Worm (Caenorhabditis elegans): ENCODE results near the gene fbxa-90.

Gene fbxa-90

DNA sequence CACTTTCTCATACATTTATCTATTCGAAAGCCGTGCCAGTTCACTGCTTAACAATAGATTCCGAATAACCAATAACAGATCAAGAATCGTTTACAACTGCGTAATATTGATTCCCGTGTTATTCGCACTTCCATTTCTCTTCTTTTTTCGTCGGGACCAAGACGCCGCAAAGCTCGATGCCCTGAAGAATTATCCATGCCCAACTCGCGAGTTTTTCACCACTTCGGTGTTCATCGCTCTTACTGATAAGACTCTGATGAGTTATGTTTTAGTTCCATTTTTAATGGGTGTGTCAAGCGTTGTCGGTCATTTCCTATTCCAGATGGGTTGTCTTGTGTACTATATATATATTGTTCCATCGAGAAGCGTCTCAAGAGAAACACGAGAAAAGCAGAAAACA, 6.7 kb downstream of the fbxa-90 start:
- TF ChIP-seq hmg-1.2 (GFP tag; IDR thresholded peaks at IDR 0.05) (no peak), ets-4 (GFP tag; optimal IDR thresholded peaks at IDR 0.05) (no peak), F39B2.1 (GFP tag; IDR thresholded peaks at IDR 0.05) (no peak), lin-54 (GFP tag; optimal IDR thresholded peaks at IDR 0.05) (no peak), K12H6.12 (tag; optimal IDR thresholded peaks at IDR 0.05) (no peak), lsy-27 (tag; optimal IDR thresholded peaks at IDR 0.05; ENCODE audit: borderline replicate concordance, insufficient read depth) (no peak), ZK185.1 (tag; optimal IDR thresholded peaks at IDR 0.05; ENCODE audit: poor library complexity, severe bottlenecking) (no peak), B0035.1 (tag; optimal IDR thresholded peaks at IDR 0.05) (no peak), ceh-91 (GFP tag; IDR thresholded peaks at IDR 0.05) (no peak), pbrm-1 (GFP tag; IDR thresholded peaks at IDR 0.05) (no peak)

DNA sequence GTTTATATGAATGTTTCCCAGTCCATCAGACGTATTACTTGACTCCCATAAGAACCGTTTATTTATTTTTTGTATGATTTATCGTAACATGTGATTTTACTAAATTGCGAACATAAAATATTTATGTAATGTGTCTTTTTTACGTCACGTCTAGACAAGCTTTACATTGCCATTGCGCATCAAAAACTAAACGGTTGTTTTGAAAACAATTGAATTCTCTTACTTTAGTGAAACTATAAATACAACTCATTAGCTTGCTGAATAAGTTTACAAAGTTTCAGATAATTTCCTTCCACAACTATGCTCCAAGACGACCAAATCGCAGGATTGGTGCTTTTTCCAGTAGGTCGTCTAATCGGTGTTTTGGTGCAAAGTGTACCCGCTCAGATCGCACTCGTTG, 8.3 kb downstream of the fbxa-90 start, which contains the start of gene srx-54:
Gene srx-54, plus strand, starts transcription at position 301 of the 400 bp plus-strand sequence.
- no peak for TF ChIP-seq K12H6.12 (tag; optimal IDR thresholded peaks at IDR 0.05)
- TF ChIP-seq ztf-3 (GFP tag; optimal IDR thresholded peaks at IDR 0.05), result no peak
- TF ChIP-seq hlh-12 (tag; optimal IDR thresholded peaks at IDR 0.05), result no peak
- no peak for TF ChIP-seq atf-7 (tag; optimal IDR thresholded peaks at IDR 0.05)
- TF ChIP-seq xnd-1 (tag; optimal IDR thresholded peaks at IDR 0.05), result no peak
- no peak for TF ChIP-seq B0261.1 (tag; optimal IDR thresholded peaks at IDR 0.05)
- TF ChIP-seq ets-4 (GFP tag; optimal IDR thresholded peaks at IDR 0.05), result no peak

DNA sequence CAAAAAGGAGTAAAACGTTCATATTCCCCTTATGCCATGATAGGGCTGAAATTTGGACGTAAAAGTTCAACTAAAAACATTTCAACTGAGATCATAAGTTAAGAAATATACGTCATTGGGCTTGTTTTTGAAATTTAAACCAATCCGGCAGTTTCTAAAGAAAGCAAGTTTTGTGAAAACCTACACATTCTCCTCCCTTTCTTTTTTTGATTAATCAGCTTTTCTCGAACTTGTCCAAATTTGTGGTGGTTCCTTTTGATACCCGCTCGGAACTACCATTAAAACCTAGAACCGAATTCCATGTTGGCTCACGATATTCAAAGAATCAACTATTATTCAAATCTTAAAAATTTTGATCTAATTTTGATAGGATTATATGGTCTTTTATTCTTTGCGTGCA, 13.8 kb downstream of the fbxa-90 start, which contains the start of gene srz-54:
Gene srz-54, plus strand, starts transcription at position 301 of the 400 bp plus-strand sequence.
- TF ChIP-seq B0336.3 (GFP tag; IDR thresholded peaks at IDR 0.05) (no peak), nhr-90 (tag; optimal IDR thresholded peaks at IDR 0.05) (no peak), lag-1 (GFP tag; IDR thresholded peaks at IDR 0.05) (no peak), lin-54 (GFP tag; optimal IDR thresholded peaks at IDR 0.05) (no peak)

DNA sequence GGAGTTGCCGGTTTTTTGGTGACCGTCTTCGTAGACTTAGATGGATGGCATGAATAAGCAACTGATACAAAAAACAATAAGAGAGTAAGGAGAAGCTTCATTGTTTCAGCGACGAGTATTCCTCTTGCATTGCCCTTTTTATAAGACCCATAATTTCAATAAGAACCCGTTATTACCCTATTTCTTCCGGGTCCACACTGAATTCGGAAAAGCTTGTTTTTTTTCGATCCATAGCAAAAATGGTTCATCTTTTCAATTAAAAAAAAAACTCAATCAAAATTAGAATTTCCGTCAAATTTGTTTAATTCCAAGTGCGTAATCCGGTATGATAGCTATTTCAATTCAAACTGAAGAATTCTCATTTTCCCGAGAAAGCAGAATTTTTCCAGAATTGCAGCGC, 20.4 kb downstream of the fbxa-90 start, which contains the start of gene Y102A5C.40:
Gene Y102A5C.40, minus strand, starts transcription at position 101 of the 400 bp plus-strand sequence.
- no peak for TF ChIP-seq unc-62 (GFP tag; optimal IDR thresholded peaks at IDR 0.05)
- TF ChIP-seq snpc-4 (GFP tag; optimal IDR thresholded peaks at IDR 0.05), result no peak
- TF ChIP-seq snpc-4 (tag; optimal IDR thresholded peaks at IDR 0.05), result no peak
- TF ChIP-seq ceh-40 (GFP tag; IDR thresholded peaks at IDR 0.05), result no peak
- TF ChIP-seq nfyb-1 (GFP tag; IDR thresholded peaks at IDR 0.05), result no peak
- TF ChIP-seq F57A8.1 (GFP tag; optimal IDR thresholded peaks at IDR 0.05), result no peak
- no peak for TF ChIP-seq hlh-26 (GFP tag; conservative IDR thresholded peaks at IDR 0.05)
- TF ChIP-seq nhr-179 (tag; optimal IDR thresholded peaks at IDR 0.05), result no peak
- TF ChIP-seq dpff-1 (tag; optimal IDR thresholded peaks at IDR 0.05), result no peak
- no peak for TF ChIP-seq F39B2.1 (GFP tag; IDR thresholded peaks at IDR 0.05)
- no peak for TF ChIP-seq ztf-6 (GFP tag; IDR thresholded peaks at IDR 0.05)
- TF ChIP-seq egrh-3 (GFP tag; IDR thresholded peaks at IDR 0.05), result no peak
- no peak for TF ChIP-seq hlh-12 (tag; optimal IDR thresholded peaks at IDR 0.05)
- TF ChIP-seq B0261.1 (tag; optimal IDR thresholded peaks at IDR 0.05), result no peak
- TF ChIP-seq snpc-1.3 (tag; optimal IDR thresholded peaks at IDR 0.05; ENCODE audit: insufficient read depth), result no peak
- TF ChIP-seq Y95B8A.8 (GFP tag; IDR thresholded peaks at IDR 0.05), result no peak
- no peak for TF ChIP-seq let-607 (tag; optimal IDR thresholded peaks at IDR 0.05)
- no peak for TF ChIP-seq ccch-3 (GFP tag; optimal IDR thresholded peaks at IDR 0.05)

Data from whole organism, young adult.